Fruit fly (Drosophila melanogaster) whole organism, pupa: ENCODE results near the gene Sec24CD.

Experiments used
- CG4496 ChIP-seq: fragments of 200-800 bp; sonication (Bioruptor generic); IDR thresholded peaks from 3 replicates; pipeline ENCODE4 v1.3.6; 2022; ENCODE audit warnings: missing biosample characterization, missing genetic modification characterization
- CG8159 ChIP-seq: fragments of 200-800 bp; sonication (Bioruptor generic); optimal IDR thresholded peaks from 3 replicates; lab custom pipeline; 2018; ENCODE audit warnings: missing biosample characterization, mild to moderate bottlenecking, missing genetic modification characterization, moderate library complexity
- CG9948 ChIP-seq: fragments of 200-800 bp; sonication (Bioruptor generic); optimal IDR thresholded peaks from 2 replicates; lab custom pipeline; 2018; ENCODE audit warnings: missing biosample characterization, mild to moderate bottlenecking, missing genetic modification characterization, moderate library complexity
- rn ChIP-seq: fragments of 200-800 bp; sonication (Bioruptor generic); IDR thresholded peaks from 2 replicates; pipeline ENCODE4 v1.3.6; 2022; ENCODE audit warnings: missing biosample characterization, missing genetic modification characterization

dm6 chr2L:2240493-2240892 lies 3.8 kb upstream of the Sec24CD start, which contains the start of gene Tengl1:
- no peak for TF ChIP-seq CG8159
- no peak for TF ChIP-seq rn
- no peak for TF ChIP-seq CG9948
- no peak for TF ChIP-seq CG4496 (GFP tag; lab: Robert Waterston, UW)
